Fruit fly (Drosophila melanogaster): ENCODE data around the gene CG46525.

Gene CG46525

dm6 chr3L:17430957-17431585 lies 43.9 kb upstream of the CG46525 start:
- TF ChIP-seq gro (GFP tag; optimal IDR thresholded peaks at IDR 0.05) = peak; percentile 7
- TF ChIP-seq CG1529 (GFP tag; optimal IDR thresholded peaks at IDR 0.05) = no peak
- no peak for TF ChIP-seq CG3407 (GFP tag; optimal IDR thresholded peaks at IDR 0.05)
- TF ChIP-seq phol (tag; optimal IDR thresholded peaks at IDR 0.05) = peak; percentile 5
- TF ChIP-seq Hmr (GFP tag; optimal IDR thresholded peaks at IDR 0.05) = peak; percentile 49
- peak in 1 of 2 experiments; percentile 31 for TF ChIP-seq Hr51 (GFP tag; optimal IDR thresholded peaks at IDR 0.05)
- no peak for TF ChIP-seq fd64A (GFP tag; optimal IDR thresholded peaks at IDR 0.05)
- no peak for TF ChIP-seq CG34422 (GFP tag; IDR thresholded peaks at IDR 0.05)
- TF ChIP-seq Myb (GFP tag; optimal IDR thresholded peaks at IDR 0.05) = no peak
- TF ChIP-seq Dll (GFP tag; IDR thresholded peaks at IDR 0.05; ENCODE audit: partially characterized antibody) = no peak
- peak; percentile 22 for TF ChIP-seq CG10147 (GFP tag; optimal IDR thresholded peaks at IDR 0.05)
- TF ChIP-seq Dbx (GFP tag; IDR thresholded peaks at IDR 0.05) = 0 out of 3 replicates have a peak, but pooled peaks have one; percentile 31
- no peak for TF ChIP-seq Kr (GFP tag; optimal IDR thresholded peaks at IDR 0.05)
- TF ChIP-seq CG33213 (GFP tag; optimal IDR thresholded peaks at IDR 0.05) = peak; percentile 8
- TF ChIP-seq CG9817 (tag; optimal IDR thresholded peaks at IDR 0.05) = peak; percentile 5
- no peak for TF ChIP-seq bsh (GFP tag; optimal IDR thresholded peaks at IDR 0.05)
- TF ChIP-seq Doc3 (GFP tag; IDR thresholded peaks at IDR 0.05; ENCODE audit: partially characterized antibody) = no peak
- TF ChIP-seq CG11504 (tag; optimal IDR thresholded peaks at IDR 0.05) = peak; percentile 15
- TF ChIP-seq hbn (GFP tag; IDR thresholded peaks at IDR 0.05; ENCODE audit: partially characterized antibody) = no peak
- TF ChIP-seq YL-1 (GFP tag; optimal IDR thresholded peaks at IDR 0.05) = no peak
- peak; percentile 35; the same call in 1 of the 3 replicates for TF ChIP-seq row (GFP tag; IDR thresholded peaks at IDR 0.05)
- TF ChIP-seq fd102C (GFP tag; optimal IDR thresholded peaks at IDR 0.05) = no peak
- no peak for TF ChIP-seq CG4328 (GFP tag; optimal IDR thresholded peaks at IDR 0.05)
- TF ChIP-seq Rfx (GFP tag; IDR thresholded peaks at IDR 0.05) = peak; percentile 33; the same call in 1 of the 2 replicates
- TF ChIP-seq sens (GFP tag) = peak; percentile 79
- TF ChIP-seq dmrt99B (tag; optimal IDR thresholded peaks at IDR 0.05) = peak; percentile 13
- TF ChIP-seq Asciz (GFP tag; optimal IDR thresholded peaks at IDR 0.05) = peak; percentile 30
- TF ChIP-seq Med (GFP tag) = peak; percentile 69
- TF ChIP-seq grn (GFP tag; optimal IDR thresholded peaks at IDR 0.05) = peak; percentile 51
- no peak for TF ChIP-seq CG7357 (GFP tag; IDR thresholded peaks at IDR 0.05)
- peak; percentile 65 for TF ChIP-seq D19A (tag; optimal IDR thresholded peaks at IDR 0.05)
- TF ChIP-seq caup (GFP tag; optimal IDR thresholded peaks at IDR 0.05; ENCODE audit: severe bottlenecking) = peak; percentile 5
- TF ChIP-seq dpn (GFP tag; optimal IDR thresholded peaks at IDR 0.05) = peak in 1 of 2 experiments; percentile 21
- TF ChIP-seq sug (tag; optimal IDR thresholded peaks at IDR 0.05) = peak; percentile 60
- peak; percentile 81 for TF ChIP-seq pfk (GFP tag; optimal IDR thresholded peaks at IDR 0.05)
- peak; percentile 33 for TF ChIP-seq CG15269 (tag; optimal IDR thresholded peaks at IDR 0.05)
- peak; percentile 1 for TF ChIP-seq CG17385 (GFP tag; optimal IDR thresholded peaks at IDR 0.05)
- peak; percentile 20 for TF ChIP-seq Meics (GFP tag; optimal IDR thresholded peaks at IDR 0.05)
- peak; percentile 24; the same call in 1 of the 2 replicates for TF ChIP-seq seq (GFP tag; IDR thresholded peaks at IDR 0.05)
- peak; percentile 27 for TF ChIP-seq CG2120 (GFP tag; optimal IDR thresholded peaks at IDR 0.05)
- peak; percentile 90 for TF ChIP-seq exex (tag; optimal IDR thresholded peaks at IDR 0.05)
- TF ChIP-seq slbo (GFP tag; IDR thresholded peaks at IDR 0.05) = peak; percentile 43
- TF ChIP-seq Vsx1 (GFP tag; optimal IDR thresholded peaks at IDR 0.05) = peak; percentile 7
- peak; percentile 40 for TF ChIP-seq lab (GFP tag; optimal IDR thresholded peaks at IDR 0.05)
- TF ChIP-seq Max (GFP tag; optimal IDR thresholded peaks at IDR 0.05) = no peak
- no peak for TF ChIP-seq kay (GFP tag; optimal IDR thresholded peaks at IDR 0.05)
- TF ChIP-seq lilli (GFP tag; optimal IDR thresholded peaks at IDR 0.05) = peak; percentile 14
- TF ChIP-seq CG1602 (GFP tag; optimal IDR thresholded peaks at IDR 0.05) = no peak
